Worm (Caenorhabditis elegans) whole organism, early embryonic: Measurements from ENCODE around the gene T23F6.5.
A peak's percentile ranks its signal among the peaks of the same experiment; 100 is the strongest.

Experiments used
- B0310.2 ChIP-seq: sonication (generic microtip); optimal IDR thresholded peaks from 2 replicates; lab custom pipeline; 2016; ENCODE audit warnings: mild to moderate bottlenecking, missing genetic modification characterization, missing compliant biosample characterization
- F13C5.2 ChIP-seq: sonication (generic microtip); optimal IDR thresholded peaks from 2 replicates; lab custom pipeline; 2017; ENCODE audit warnings: mild to moderate bottlenecking, missing genetic modification characterization, inconsistent platforms, missing compliant biosample characterization
- aly-1 ChIP-seq: sonication (generic microtip); optimal IDR thresholded peaks from 2 replicates; lab custom pipeline; 2016; ENCODE audit warnings: missing genetic modification characterization, missing compliant biosample characterization
- ama-1 ChIP-seq: fragments of 150-350 bp; optimal IDR thresholded peaks from 2 replicates; lab custom pipeline; 2014
- ceh-13 ChIP-seq: fragments of 200-800 bp; sonication (Bioruptor generic); optimal IDR thresholded peaks from 2 replicates; lab custom pipeline; 2018; ENCODE audit warnings: mild to moderate bottlenecking, missing genetic modification characterization, missing compliant biosample characterization
- ceh-36 ChIP-seq: sonication (generic microtip); optimal IDR thresholded peaks from 2 replicates; lab custom pipeline; 2016; ENCODE audit warnings: missing genetic modification characterization, inconsistent platforms, missing compliant biosample characterization
- ets-7 ChIP-seq: sonication (generic microtip); optimal IDR thresholded peaks from 2 replicates; lab custom pipeline; 2016; ENCODE audit warnings: missing genotype, missing genetic modification characterization, missing compliant biosample characterization
- flt-1 ChIP-seq: fragments of 200-800 bp; sonication (Bioruptor generic); IDR thresholded peaks from 2 replicates; pipeline ENCODE4 v1.3.6; 2022; ENCODE audit warnings: missing genetic modification characterization, missing compliant biosample characterization
- hmbx-1 ChIP-seq: sonication (generic microtip); optimal IDR thresholded peaks from 2 replicates; lab custom pipeline; 2016; ENCODE audit warnings: mild to moderate bottlenecking, missing genetic modification characterization, missing compliant biosample characterization
- hmg-4 ChIP-seq: fragments of 200-800 bp; sonication (Bioruptor generic); optimal IDR thresholded peaks from 2 replicates; lab custom pipeline; 2018; ENCODE audit warnings: mild to moderate bottlenecking, missing genetic modification characterization, missing compliant biosample characterization
- hnd-1 ChIP-seq: sonication (generic microtip); optimal IDR thresholded peaks from 2 replicates; lab custom pipeline; 2016; ENCODE audit warnings: missing genetic modification characterization, missing compliant biosample characterization
- pes-1 ChIP-seq: fragments of 200-800 bp; sonication (Bioruptor generic); IDR thresholded peaks from 2 replicates; pipeline ENCODE4 v1.3.6; 2022; ENCODE audit warnings: missing genetic modification reagents, missing genetic modification characterization, missing compliant biosample characterization
- scrt-1 ChIP-seq: fragments of 200-800 bp; sonication (Bioruptor generic); IDR thresholded peaks from 2 replicates; pipeline ENCODE4 v1.3.6; 2022; ENCODE audit warnings: missing genetic modification characterization, missing compliant biosample characterization
- sea-1 ChIP-seq: fragments of 200-800 bp; sonication (Bioruptor generic); conservative IDR thresholded peaks from 2 replicates; pipeline ENCODE4 v1.3.6; 2022; ENCODE audit warnings: missing genetic modification characterization, missing compliant biosample characterization
- tbx-11 ChIP-seq: fragments of 200-800 bp; sonication (Bioruptor generic); IDR thresholded peaks from 2 replicates; pipeline ENCODE4 v1.3.6; 2022; ENCODE audit warnings: missing genetic modification characterization, missing compliant biosample characterization
- tbx-37 ChIP-seq: fragments of 200-800 bp; sonication (Bioruptor generic); conservative IDR thresholded peaks from 2 replicates; pipeline ENCODE4 v1.3.6; 2022; ENCODE audit warnings: missing genetic modification reagents, missing genetic modification characterization, missing compliant biosample characterization
- tra-4 ChIP-seq: sonication (generic microtip); optimal IDR thresholded peaks from 2 replicates; lab custom pipeline; 2017; ENCODE audit warnings: missing genetic modification characterization, missing compliant biosample characterization

The T23F6.5 gene

ce11 chrIV:12746284-12746683, 4.9 kb upstream of the T23F6.5 start, which contains the start of gene inx-6:
TSS of gene inx-6 (plus strand) at chrIV:12746584.
- TF ChIP-seq hnd-1 (no peak), hmg-4 (GFP tag; lab: Kevin White, UChicago) (no peak)

DNA sequence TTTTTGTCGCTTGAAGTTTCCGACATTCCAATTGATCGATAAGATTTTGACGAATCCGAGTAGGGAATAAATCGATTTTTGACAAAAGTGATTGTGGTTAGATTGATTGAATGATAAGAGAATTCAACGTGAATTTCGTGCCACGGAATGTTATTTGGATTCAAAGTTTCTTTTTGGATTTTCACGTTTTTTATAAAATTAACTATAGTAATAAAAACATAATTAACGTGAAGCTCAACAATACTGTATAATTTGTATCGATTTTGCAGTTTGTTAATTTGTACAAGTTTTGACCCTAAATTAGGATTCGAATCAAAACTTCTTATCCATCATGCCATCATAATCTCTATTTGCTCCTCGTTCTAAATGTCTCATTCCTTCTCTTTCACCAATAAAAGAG, 3.4 kb upstream of the T23F6.5 start, which contains the start of gene C36H8.1:
C36H8.1 (minus strand) TSS at position 101 of the 400 bp plus-strand sequence.
- no peak for TF ChIP-seq ceh-13
- no peak for TF ChIP-seq scrt-1 (GFP tag; lab: Robert Waterston, UW)
- TF ChIP-seq B0310.2: no peak

- TF ChIP-seq B0310.2: no peak
- no peak for TF ChIP-seq pes-1 (GFP tag; lab: Robert Waterston, UW)
- no peak for TF ChIP-seq hmbx-1
- TF ChIP-seq tbx-11: no peak
- no peak for TF ChIP-seq ceh-13
Measured at ce11 chrIV:12743680-12744079, 2.3 kb upstream of the T23F6.5 start.

- TF ChIP-seq pes-1 (GFP tag; lab: Robert Waterston, UW): 0 out of 2 replicates have a peak, but pooled peaks have one; percentile 30
Measured at ce11 chrIV:12731503-12731902, 9.8 kb downstream of the T23F6.5 start.

DNA sequence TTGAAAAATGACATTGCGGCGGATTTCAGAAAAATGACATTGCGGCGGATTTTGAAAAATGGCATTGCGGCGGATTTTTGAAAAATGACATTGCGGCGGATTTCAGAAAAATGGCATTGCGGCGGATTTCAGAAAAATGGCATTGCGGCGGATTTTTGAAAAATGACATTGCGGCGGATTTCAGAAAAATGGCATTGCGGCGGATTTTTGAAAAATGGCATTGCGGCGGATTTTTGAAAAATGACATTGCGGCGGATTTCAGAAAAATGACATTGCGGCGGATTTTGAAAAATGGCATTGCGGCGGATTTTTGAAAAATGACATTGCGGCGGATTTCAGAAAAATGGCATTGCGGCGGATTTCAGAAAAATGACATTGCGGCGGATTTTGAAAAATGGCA, 10.7 kb downstream of the T23F6.5 start:
- 0 out of 2 replicates have a peak, but pooled peaks have one; percentile 14 for TF ChIP-seq pes-1 (GFP tag; lab: Robert Waterston, UW)
- 0 out of 2 replicates have a peak, but pooled peaks have one; percentile 7 for TF ChIP-seq sea-1 (GFP tag; lab: Robert Waterston, UW)
- peak; percentile 60; the same call in 1 of the 2 replicates for TF ChIP-seq tbx-11
- 0 out of 2 replicates have a peak, but pooled peaks have one; percentile 16 for TF ChIP-seq tbx-37 (GFP tag; lab: Robert Waterston, UW)

ce11 chrIV:12728162-12728561, 13.2 kb downstream of the T23F6.5 start:
- TF ChIP-seq B0310.2 (no peak), tbx-11 (no peak), ceh-13 (no peak), aly-1 (no peak), flt-1 (GFP tag; lab: Robert Waterston, UW) (no peak), F13C5.2 (tag; lab: Kevin White, UChicago) (no peak), ceh-36 (tag; lab: Kevin White, UChicago) (no peak), scrt-1 (GFP tag; lab: Robert Waterston, UW) (no peak), ama-1 (no peak), tbx-37 (GFP tag; lab: Robert Waterston, UW) (no peak)

DNA sequence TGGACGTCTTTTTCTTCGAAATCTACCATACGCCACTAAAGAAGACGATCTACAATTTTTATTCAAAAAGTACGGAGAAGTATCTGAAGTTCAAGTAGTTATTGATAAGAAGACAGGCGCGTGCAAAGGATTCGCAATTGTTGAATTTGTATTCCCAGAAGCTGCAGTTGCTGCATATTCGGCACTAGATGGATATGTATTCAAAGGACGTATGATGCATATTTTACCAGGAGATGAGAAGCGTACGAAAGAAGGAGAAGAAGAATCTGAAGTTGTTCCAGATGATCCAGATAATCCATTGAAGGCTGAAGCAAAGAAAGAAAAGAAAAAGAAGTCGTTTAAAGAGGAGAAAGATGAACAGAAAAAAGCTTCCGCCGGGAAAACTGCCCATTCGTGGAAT, 15.4 kb downstream of the T23F6.5 start:
- TF ChIP-seq ceh-36 (tag; lab: Kevin White, UChicago) (no peak), hmbx-1 (no peak), ets-7 (tag; lab: Kevin White, UChicago) (no peak), ceh-13 (no peak)

DNA sequence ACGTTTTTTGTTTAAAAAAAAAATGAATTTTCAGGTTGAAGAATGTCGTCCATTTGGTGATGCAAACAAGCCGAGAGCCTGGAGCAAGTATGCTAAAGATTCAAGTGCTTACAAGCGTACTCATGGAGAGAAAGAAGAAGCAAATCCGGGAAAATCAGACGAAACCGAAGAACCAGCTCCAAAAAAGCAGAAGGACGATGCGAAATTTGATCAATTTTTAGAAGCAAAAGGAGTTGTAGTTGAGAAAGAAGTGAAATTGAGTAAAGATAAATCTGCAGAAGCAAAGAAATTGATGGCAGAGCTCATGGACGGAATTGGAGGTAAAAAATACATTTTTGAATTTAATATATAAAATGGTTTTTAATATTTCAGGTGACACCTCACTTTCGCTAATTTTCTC, 16.1 kb downstream of the T23F6.5 start:
- no peak for TF ChIP-seq hnd-1
- TF ChIP-seq ceh-36 (tag; lab: Kevin White, UChicago): no peak
- TF ChIP-seq tbx-37 (GFP tag; lab: Robert Waterston, UW): no peak
- TF ChIP-seq scrt-1 (GFP tag; lab: Robert Waterston, UW): no peak
- no peak for TF ChIP-seq hmg-4 (GFP tag; lab: Kevin White, UChicago)
- TF ChIP-seq ceh-13: no peak
- no peak for TF ChIP-seq aly-1
- TF ChIP-seq hmbx-1: no peak

DNA sequence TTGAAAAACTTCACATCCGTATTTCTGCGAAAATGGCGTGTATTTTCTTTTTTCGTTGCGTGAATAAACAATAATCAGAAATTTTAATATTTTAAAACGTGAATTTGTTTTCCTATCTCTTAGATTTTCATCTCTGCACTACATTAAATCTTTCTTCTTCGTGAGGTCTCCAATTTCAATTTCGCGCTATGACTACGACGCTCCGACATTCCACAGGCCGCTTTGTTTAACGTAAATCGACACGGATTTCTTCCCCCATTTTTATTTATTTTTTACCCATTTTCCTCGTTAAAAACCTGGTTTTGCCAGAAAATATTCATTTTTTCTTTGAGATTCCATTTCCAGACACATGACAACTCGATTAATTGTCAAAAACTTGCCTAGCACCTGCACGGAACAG, 16.7 kb downstream of the T23F6.5 start, which contains the start of the genes T23F6.3 and rbd-1:
T23F6.3 (minus strand) TSS at position 120 of the 400 bp plus-strand sequence.
rbd-1 (plus strand) TSS at position 346 of the 400 bp plus-strand sequence.
- peak; percentile 53; the same call in 1 of the 2 replicates for TF ChIP-seq tbx-37 (GFP tag; lab: Robert Waterston, UW)
- TF ChIP-seq flt-1 (GFP tag; lab: Robert Waterston, UW): no peak
- no peak for TF ChIP-seq ceh-36 (tag; lab: Kevin White, UChicago)
- no peak for TF ChIP-seq hnd-1
- TF ChIP-seq sea-1 (GFP tag; lab: Robert Waterston, UW): no peak
- 0 out of 2 replicates have a peak, but pooled peaks have one; percentile 47 for TF ChIP-seq tbx-11
- no peak for TF ChIP-seq scrt-1 (GFP tag; lab: Robert Waterston, UW)
- no peak for TF ChIP-seq tra-4 (tag; lab: Kevin White, UChicago)
- TF ChIP-seq aly-1: no peak
- TF ChIP-seq ceh-13: no peak
- TF ChIP-seq hmbx-1: no peak
- TF ChIP-seq ama-1: no peak
- TF ChIP-seq ets-7 (tag; lab: Kevin White, UChicago): peak; percentile 19
- TF ChIP-seq pes-1 (GFP tag; lab: Robert Waterston, UW): no peak
- TF ChIP-seq F13C5.2 (tag; lab: Kevin White, UChicago): peak; percentile 76
- no peak for TF ChIP-seq B0310.2

- TF ChIP-seq B0310.2 (no peak), sea-1 (GFP tag; lab: Robert Waterston, UW) (no peak), aly-1 (no peak), ceh-13 (no peak), hnd-1 (no peak), F13C5.2 (tag; lab: Kevin White, UChicago) (no peak), pes-1 (GFP tag; lab: Robert Waterston, UW) (no peak), flt-1 (GFP tag; lab: Robert Waterston, UW) (no peak), hmbx-1 (no peak), ets-7 (tag; lab: Kevin White, UChicago) (no peak), ceh-36 (tag; lab: Kevin White, UChicago) (no peak), scrt-1 (GFP tag; lab: Robert Waterston, UW) (no peak)
Measured at ce11 chrIV:12721106-12721505, 20.2 kb downstream of the T23F6.5 start, which contains the start of gene T23F6.2. TSS of gene T23F6.2 (plus strand) at chrIV:12721356.
